Worm (Caenorhabditis elegans) whole organism, late embryonic: ENCODE data around the gene C44H9.6.

Source experiments
- C08G9.2 ChIP-seq: sonication (generic microtip); optimal IDR thresholded peaks from 2 replicates; lab custom pipeline; 2016; ENCODE audit warnings: mild to moderate bottlenecking, missing genetic modification characterization, moderate library complexity, missing compliant biosample characterization
- K02D7.2 ChIP-seq: sonication (generic microtip); optimal IDR thresholded peaks from 2 replicates; lab custom pipeline; 2017; ENCODE audit warnings: mild to moderate bottlenecking, missing genetic modification characterization, missing compliant biosample characterization
- T23F11.4 ChIP-seq: fragments of 200-800 bp; sonication (Bioruptor generic); optimal IDR thresholded peaks from 2 replicates; lab custom pipeline; 2018; ENCODE audit warnings: mild to moderate bottlenecking, missing genetic modification characterization, missing compliant biosample characterization
- ceh-14 ChIP-seq: sonication (generic microtip); optimal IDR thresholded peaks from 2 replicates; lab custom pipeline; 2016; ENCODE audit warnings: missing genotype, missing genetic modification characterization, missing compliant biosample characterization
- ceh-18 ChIP-seq: sonication (generic microtip); optimal IDR thresholded peaks from 2 replicates; lab custom pipeline; 2016; ENCODE audit warnings: missing genetic modification characterization, missing compliant biosample characterization
- ceh-24 ChIP-seq: sonication (generic microtip); optimal IDR thresholded peaks from 2 replicates; lab custom pipeline; 2016; ENCODE audit warnings: mild to moderate bottlenecking, missing genetic modification characterization, missing compliant biosample characterization
- ceh-30 ChIP-seq: fragments of 150-350 bp; optimal IDR thresholded peaks from 2 replicates; lab custom pipeline; 2014; ENCODE audit warnings: missing biosample characterization, missing genetic modification characterization
- ceh-34 ChIP-seq: sonication (generic microtip); optimal IDR thresholded peaks from 2 replicates; lab custom pipeline; 2016; ENCODE audit warnings: mild to moderate bottlenecking, missing genetic modification characterization, missing compliant biosample characterization
- ceh-45 ChIP-seq: fragments of 200-800 bp; sonication (Bioruptor generic); IDR thresholded peaks from 2 replicates; pipeline ENCODE4 v1.3.6; 2022; ENCODE audit warnings: missing genetic modification reagents, missing genetic modification characterization, missing compliant biosample characterization
- ceh-48 ChIP-seq: sonication (generic microtip); optimal IDR thresholded peaks from 2 replicates; lab custom pipeline; 2016; ENCODE audit warnings: missing genetic modification characterization, inconsistent platforms, missing compliant biosample characterization
- ceh-6 ChIP-seq: fragments of 200-800 bp; sonication (Bioruptor generic); optimal IDR thresholded peaks from 2 replicates; lab custom pipeline; 2018; ENCODE audit warnings: mild to moderate bottlenecking, missing genetic modification characterization, missing compliant biosample characterization
- ceh-9 ChIP-seq: sonication (generic microtip); optimal IDR thresholded peaks from 2 replicates; lab custom pipeline; 2016; ENCODE audit warnings: mild to moderate bottlenecking, missing genetic modification characterization, inconsistent platforms, missing compliant biosample characterization
- dve-1 ChIP-seq: sonication (generic microtip); optimal IDR thresholded peaks from 2 replicates; lab custom pipeline; 2017; ENCODE audit warnings: antibody characterized with exemption, mild to moderate bottlenecking, missing genetic modification characterization, missing compliant biosample characterization
- elt-2 ChIP-seq: sonication (generic microtip); optimal IDR thresholded peaks from 2 replicates; lab custom pipeline; 2016; ENCODE audit warnings: missing genetic modification reagents, missing genetic modification characterization, missing compliant biosample characterization
- elt-4 ChIP-seq: sonication (generic microtip); optimal IDR thresholded peaks from 2 replicates; lab custom pipeline; 2016; ENCODE audit warnings: missing genetic modification characterization, missing compliant biosample characterization
- fkh-10 ChIP-seq: fragments of 150-350 bp; optimal IDR thresholded peaks from 2 replicates; lab custom pipeline; 2014; ENCODE audit warnings: missing biosample characterization, missing genetic modification reagents, missing genetic modification characterization
- hlh-15 ChIP-seq: sonication (generic microtip); optimal IDR thresholded peaks from 2 replicates; lab custom pipeline; 2016; ENCODE audit warnings: missing genetic modification characterization, missing compliant biosample characterization
- lim-6 ChIP-seq: sonication (generic microtip); optimal IDR thresholded peaks from 2 replicates; lab custom pipeline; 2016; ENCODE audit warnings: missing genetic modification characterization, missing compliant biosample characterization
- lin-11 ChIP-seq: fragments of 200-800 bp; sonication (Bioruptor generic); optimal IDR thresholded peaks from 2 replicates; lab custom pipeline; 2018; ENCODE audit warnings: mild to moderate bottlenecking, missing genetic modification characterization, missing compliant biosample characterization
- mec-3 ChIP-seq: sonication (generic microtip); optimal IDR thresholded peaks from 2 replicates; lab custom pipeline; 2016; ENCODE audit warnings: borderline replicate concordance, missing genetic modification characterization, missing compliant biosample characterization
- nfya-1 ChIP-seq: sonication (generic microtip); optimal IDR thresholded peaks from 2 replicates; lab custom pipeline; 2017; ENCODE audit warnings: missing genetic modification characterization, mild to moderate bottlenecking, missing compliant biosample characterization, antibody characterized with exemption, moderate library complexity
- nhr-232 ChIP-seq: sonication (generic microtip); optimal IDR thresholded peaks from 2 replicates; lab custom pipeline; 2016; ENCODE audit warnings: missing genetic modification characterization, missing compliant biosample characterization
- pag-3 ChIP-seq: sonication (generic microtip); optimal IDR thresholded peaks from 2 replicates; lab custom pipeline; 2016; ENCODE audit warnings: missing compliant biosample characterization, missing genetic modification characterization, borderline replicate concordance
- pax-1 ChIP-seq: fragments of 150-350 bp; optimal IDR thresholded peaks from 2 replicates; lab custom pipeline; 2014; ENCODE audit warnings: missing biosample characterization, missing genetic modification characterization
- pha-2 ChIP-seq: sonication (generic microtip); optimal IDR thresholded peaks from 2 replicates; lab custom pipeline; 2017; ENCODE audit warnings: mild to moderate bottlenecking, missing genetic modification characterization, missing compliant biosample characterization
- pha-4 ChIP-seq: fragments of 150-350 bp; optimal IDR thresholded peaks from 2 replicates; lab custom pipeline; 2018; ENCODE audit warnings: missing biosample characterization, missing genetic modification reagents, missing genetic modification characterization
- pqm-1 ChIP-seq: sonication (generic microtip); optimal IDR thresholded peaks from 2 replicates; lab custom pipeline; 2016; ENCODE audit warnings: missing genetic modification characterization, missing compliant biosample characterization
- ref-2 ChIP-seq: sonication (generic microtip); optimal IDR thresholded peaks from 2 replicates; lab custom pipeline; 2016; ENCODE audit warnings: missing genetic modification characterization, missing compliant biosample characterization
- sox-4 ChIP-seq: sonication (generic microtip); optimal IDR thresholded peaks from 2 replicates; lab custom pipeline; 2017; ENCODE audit warnings: mild to moderate bottlenecking, missing genetic modification characterization, inconsistent platforms, missing compliant biosample characterization
- tbx-7 ChIP-seq: sonication (generic microtip); optimal IDR thresholded peaks from 2 replicates; lab custom pipeline; 2016; ENCODE audit warnings: missing genotype, missing genetic modification characterization, missing compliant biosample characterization
- ttx-3 ChIP-seq: sonication (generic microtip); optimal IDR thresholded peaks from 2 replicates; lab custom pipeline; 2016; ENCODE audit warnings: missing genetic modification reagents, missing genetic modification characterization, missing compliant biosample characterization
- unc-55 ChIP-seq: sonication (generic microtip); optimal IDR thresholded peaks from 2 replicates; lab custom pipeline; 2017; ENCODE audit warnings: missing biosample characterization, missing genetic modification reagents, missing genetic modification characterization

Gene C44H9.6

ce11 chrV:12800171-12800570 lies 45.0 kb downstream of the C44H9.6 start, which contains the start of gene ugt-3:
Gene ugt-3, minus strand, starts transcription at chrV:12800271.
- TF ChIP-seq pag-3, result no peak
- no peak for TF ChIP-seq pha-4 (tag; lab: Kevin White, UChicago)
- TF ChIP-seq elt-2 (tag; lab: Kevin White, UChicago), result no peak
- TF ChIP-seq C08G9.2 (tag; lab: Kevin White, UChicago), result no peak
- TF ChIP-seq unc-55 (GFP tag; lab: Kevin White, UChicago), result no peak
- TF ChIP-seq pax-1 (tag; lab: Kevin White, UChicago), result no peak
- TF ChIP-seq ceh-34 (tag; lab: Kevin White, UChicago), result no peak
- TF ChIP-seq ceh-48, result no peak
- TF ChIP-seq lim-6 (tag; lab: Kevin White, UChicago), result no peak
- no peak for TF ChIP-seq lin-11 (tag; lab: Kevin White, UChicago)
- no peak for TF ChIP-seq nhr-232 (tag; lab: Kevin White, UChicago)
- no peak for TF ChIP-seq T23F11.4 (GFP tag; lab: Kevin White, UChicago)
- no peak for TF ChIP-seq mec-3 (tag; lab: Kevin White, UChicago)
- no peak for TF ChIP-seq ceh-14 (tag; lab: Kevin White, UChicago)
- TF ChIP-seq ceh-45 (GFP tag; lab: Robert Waterston, UW), result no peak
- TF ChIP-seq pqm-1, result no peak

- no peak for TF ChIP-seq ceh-45 (GFP tag; lab: Robert Waterston, UW)
- TF ChIP-seq fkh-10, result no peak
- TF ChIP-seq pha-2 (tag; lab: Kevin White, UChicago), result no peak
- no peak for TF ChIP-seq ceh-9 (tag; lab: Kevin White, UChicago)
- no peak for TF ChIP-seq ceh-30 (tag; lab: Kevin White, UChicago)
- no peak for TF ChIP-seq unc-55 (GFP tag; lab: Kevin White, UChicago)
- TF ChIP-seq nfya-1 (tag; lab: Kevin White, UChicago), result no peak
- TF ChIP-seq, all 69 proteins: peak for 0
Observed at ce11 chrV:12797992-12798391, 47.2 kb downstream of the C44H9.6 start, which contains the start of gene ugt-6. Gene ugt-6, minus strand, starts transcription at chrV:12798224.

ce11 chrV:12796908-12797490 lies 48.1 kb downstream of the C44H9.6 start:
- TF ChIP-seq C08G9.2 (tag; lab: Kevin White, UChicago) (no peak), K02D7.2 (tag; lab: Kevin White, UChicago) (no peak), ceh-14 (tag; lab: Kevin White, UChicago) (no peak), dve-1 (tag; lab: Kevin White, UChicago) (no peak), ref-2 (tag; lab: Kevin White, UChicago) (no peak), sox-4 (no peak), ceh-18 (tag; lab: Kevin White, UChicago) (no peak), ceh-24 (tag; lab: Kevin White, UChicago) (no peak), ceh-48 (no peak), hlh-15 (tag; lab: Kevin White, UChicago) (no peak), lin-11 (tag; lab: Kevin White, UChicago) (no peak), tbx-7 (tag; lab: Kevin White, UChicago) (no peak)

ce11 chrV:12795927-12796326 lies 49.2 kb downstream of the C44H9.6 start:
- TF ChIP-seq elt-2 (tag; lab: Kevin White, UChicago) (peak; percentile 16), ceh-6 (no peak)

ce11 chrV:12795196-12795595 lies 50.0 kb downstream of the C44H9.6 start, which contains the start of gene ugt-4:
Gene ugt-4, minus strand, starts transcription at chrV:12795336.
- TF ChIP-seq tbx-7 (tag; lab: Kevin White, UChicago) (no peak), ttx-3 (tag; lab: Kevin White, UChicago) (no peak), pha-2 (tag; lab: Kevin White, UChicago) (no peak), unc-55 (GFP tag; lab: Kevin White, UChicago) (no peak), elt-2 (tag; lab: Kevin White, UChicago) (peak; percentile 21), ceh-24 (tag; lab: Kevin White, UChicago) (no peak), elt-4 (tag; lab: Kevin White, UChicago) (no peak)
